Fruit fly (Drosophila melanogaster) whole organism, prepupa: ENCODE results near the gene CG5541.

Experiments used
- CG11762 ChIP-seq: fragments of 200-800 bp; sonication (Bioruptor generic); optimal IDR thresholded peaks from 3 replicates; lab custom pipeline; 2016; ENCODE audit warnings: missing biosample characterization, missing genetic modification characterization; ENCODE audit not compliant: insufficient read depth
- CG1621 ChIP-seq: fragments of 200-800 bp; sonication (Bioruptor generic); optimal IDR thresholded peaks from 3 replicates; lab custom pipeline; 2018; ENCODE audit warnings: missing biosample characterization, mild to moderate bottlenecking, missing genetic modification characterization
- CG6808 ChIP-seq: fragments of 200-800 bp; sonication (Bioruptor generic); optimal IDR thresholded peaks from 3 replicates; lab custom pipeline; 2017; ENCODE audit warnings: missing biosample characterization, missing genetic modification characterization, mild to moderate bottlenecking, moderate library complexity, missing genetic modification reagents
- Gug ChIP-seq: fragments of 200-800 bp; sonication (Bioruptor generic); IDR thresholded peaks from 2 replicates; pipeline ENCODE4 v1.3.6; 2022; ENCODE audit warnings: missing biosample characterization, missing genetic modification characterization
- Hr38 ChIP-seq: sonication (Bioruptor generic); optimal IDR thresholded peaks from 2 replicates; lab custom pipeline; 2016; ENCODE audit warnings: missing biosample characterization, missing genetic modification characterization
- achi ChIP-seq: fragments of 200-800 bp; sonication (Bioruptor generic); optimal IDR thresholded peaks from 3 replicates; lab custom pipeline; 2016; ENCODE audit warnings: missing biosample characterization, missing genetic modification characterization
- dac ChIP-seq: fragments of 200-800 bp; sonication (Bioruptor generic); optimal IDR thresholded peaks from 2 replicates; lab custom pipeline; 2017; ENCODE audit warnings: missing biosample characterization, mild to moderate bottlenecking, missing genetic modification characterization
- lz ChIP-seq: fragments of 200-800 bp; sonication (Bioruptor generic); optimal IDR thresholded peaks from 3 replicates; lab custom pipeline; 2016; ENCODE audit warnings: missing biosample characterization, missing genetic modification characterization
- pdm3 ChIP-seq: fragments of 200-800 bp; sonication (Bioruptor generic); optimal IDR thresholded peaks from 3 replicates; lab custom pipeline; 2016; ENCODE audit warnings: missing biosample characterization, missing genetic modification characterization
- ss ChIP-seq, 2 experiments: fragments of 200-800 bp; sonication (Bioruptor generic); optimal IDR thresholded peaks; 2 replicates in 1 of 2; 3 replicates in 1 of 2; lab custom pipeline; 2017 to 2018; ENCODE audit warnings: mild to moderate bottlenecking in 2 of 2, missing biosample characterization in 2 of 2, missing genetic modification characterization in 2 of 2, moderate library complexity in 1 of 2
- topi ChIP-seq: fragments of 200-800 bp; sonication (Bioruptor generic); optimal IDR thresholded peaks from 3 replicates; lab custom pipeline; 2016; ENCODE audit warnings: missing biosample characterization, missing genetic modification characterization
- vri ChIP-seq: fragments of 200-800 bp; sonication (Bioruptor generic); optimal IDR thresholded peaks from 3 replicates; lab custom pipeline; 2016; ENCODE audit warnings: missing biosample characterization, mild to moderate bottlenecking, missing genetic modification characterization

DNA sequence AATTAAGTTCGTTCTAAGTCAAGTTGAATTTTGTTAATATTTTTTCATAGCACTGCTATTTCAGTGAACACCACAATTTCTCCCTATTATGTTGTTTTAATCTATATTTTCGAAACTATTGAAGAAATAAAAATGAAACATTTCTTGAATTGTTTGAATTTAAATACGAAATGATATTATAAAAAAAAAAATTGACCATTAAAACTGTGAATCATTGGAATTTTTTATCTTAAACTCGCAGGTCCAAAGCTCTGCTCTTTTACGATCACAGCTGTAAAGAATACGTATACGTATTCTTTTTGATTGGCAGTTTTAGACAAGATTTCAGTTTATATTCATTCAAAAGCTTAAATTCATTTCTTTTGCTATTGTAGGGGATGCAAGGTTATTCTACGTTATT lies 20.5 kb upstream of the CG5541 start:
- TF ChIP-seq vri (GFP tag; lab: Kevin White, UChicago): no peak
- no peak for TF ChIP-seq CG11762 (GFP tag; lab: Kevin White, UChicago)
- no peak for TF ChIP-seq CG1621 (tag; lab: Kevin White, UChicago)
- TF ChIP-seq lz (GFP tag; lab: Kevin White, UChicago): no peak
- no peak for TF ChIP-seq Gug (GFP tag; lab: Robert Waterston, UW)
- TF ChIP-seq topi (GFP tag; lab: Kevin White, UChicago): no peak
- TF ChIP-seq Hr38 (GFP tag; lab: Kevin White, UChicago): no peak
- no peak for TF ChIP-seq dac (GFP tag; lab: Kevin White, UChicago)
- no peak for TF ChIP-seq CG6808 (GFP tag; lab: Kevin White, UChicago)
- no peak for TF ChIP-seq pdm3 (GFP tag; lab: Kevin White, UChicago)
- TF ChIP-seq ss (GFP tag; optimal IDR thresholded peaks at IDR 0.05; lab: Kevin White, UChicago): no peak
- no peak for TF ChIP-seq achi (GFP tag; lab: Kevin White, UChicago)
